Worm (Caenorhabditis elegans): ENCODE data around the gene C27D9.2.

The C27D9.2 gene

DNA sequence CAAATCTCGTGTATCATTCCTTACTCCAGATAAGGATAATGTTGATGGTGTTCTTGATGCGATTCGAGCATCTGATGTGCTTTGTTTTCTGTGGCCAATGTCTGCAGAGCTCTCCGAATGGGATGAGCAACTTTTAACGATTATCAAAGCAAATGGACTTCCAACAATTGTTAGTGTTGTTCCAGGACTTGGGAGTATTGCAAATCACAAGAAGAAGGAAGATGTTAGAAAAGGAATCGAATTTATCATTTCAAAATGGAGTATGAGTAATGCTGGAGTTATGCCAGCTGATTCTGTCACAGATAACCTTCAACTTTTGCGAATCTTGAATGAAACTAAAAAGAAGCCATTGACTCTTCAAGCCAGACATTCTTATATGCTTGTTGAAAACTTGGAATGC is 45.8 kb downstream of the C27D9.2 start:
- TF ChIP-seq ztf-4 (tag; optimal IDR thresholded peaks at IDR 0.05) = no peak
- TF ChIP-seq nhr-237 (tag; optimal IDR thresholded peaks at IDR 0.05) = no peak
- no peak for TF ChIP-seq unc-62 (GFP tag; optimal IDR thresholded peaks at IDR 0.05)
- no peak for TF ChIP-seq sea-2 (GFP tag; optimal IDR thresholded peaks at IDR 0.05)
- TF ChIP-seq eor-1 (tag; optimal IDR thresholded peaks at IDR 0.05) = no peak
- no peak for TF ChIP-seq nhr-23 (tag; optimal IDR thresholded peaks at IDR 0.05)
- no peak for TF ChIP-seq snpc-4 (tag; optimal IDR thresholded peaks at IDR 0.05)
- TF ChIP-seq fos-1 (tag; optimal IDR thresholded peaks at IDR 0.05) = no peak
- no peak for TF ChIP-seq hmg-11 (tag; optimal IDR thresholded peaks at IDR 0.05)
- no peak for TF ChIP-seq nhr-25 (tag; optimal IDR thresholded peaks at IDR 0.05)
- TF ChIP-seq fkh-10 (GFP tag; optimal IDR thresholded peaks at IDR 0.05) = no peak
- no peak for TF ChIP-seq ztf-11 (tag; optimal IDR thresholded peaks at IDR 0.05)
- TF ChIP-seq tbx-2 (tag; optimal IDR thresholded peaks at IDR 0.05) = no peak
- no peak for TF ChIP-seq R02D3.7 (tag; optimal IDR thresholded peaks at IDR 0.05)
- TF ChIP-seq mml-1 (tag; optimal IDR thresholded peaks at IDR 0.05) = no peak
- no peak for TF ChIP-seq ceh-9 (tag; optimal IDR thresholded peaks at IDR 0.05)
- no peak for TF ChIP-seq nhr-43 (tag; optimal IDR thresholded peaks at IDR 0.05; ENCODE audit: poor library complexity, severe bottlenecking)
- no peak for TF ChIP-seq nfya-1 (tag; optimal IDR thresholded peaks at IDR 0.05; ENCODE audit: insufficient read depth)
- TF ChIP-seq lin-39 (tag; optimal IDR thresholded peaks at IDR 0.05) = no peak

DNA sequence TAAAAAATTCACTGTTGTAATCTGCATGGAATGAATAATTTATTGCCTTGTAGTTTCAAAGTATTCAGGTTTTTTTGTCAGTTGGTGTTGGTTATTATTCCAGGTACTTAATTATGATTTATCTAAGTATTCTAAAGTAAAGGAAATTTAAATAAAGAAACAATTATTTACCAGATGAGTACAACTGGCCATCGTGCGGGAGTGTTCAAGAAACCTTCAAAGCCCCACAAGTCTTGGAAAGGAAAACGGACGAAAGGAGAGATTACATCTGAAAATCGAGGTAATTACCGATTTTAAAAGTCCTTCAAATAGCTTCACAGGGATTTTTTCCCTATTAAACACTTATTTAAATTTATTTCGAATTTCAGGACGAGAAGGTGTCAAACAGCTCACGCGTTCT is 46.5 kb downstream of the C27D9.2 start, which contains the start of gene tag-151:
TSS of gene tag-151 (plus strand) at position 158 of the 400 bp plus-strand sequence.
- peak; percentile 43 for TF ChIP-seq nhr-43 (tag; optimal IDR thresholded peaks at IDR 0.05; ENCODE audit: poor library complexity, severe bottlenecking)
- TF ChIP-seq aly-2 (tag; optimal IDR thresholded peaks at IDR 0.05) = peak; percentile 53
- TF ChIP-seq egl-5 (tag; optimal IDR thresholded peaks at IDR 0.05) = no peak
- TF ChIP-seq elt-2 (tag; optimal IDR thresholded peaks at IDR 0.05) = peak; percentile 28
- TF ChIP-seq lsy-12 (tag; optimal IDR thresholded peaks at IDR 0.05) = peak; percentile 64

DNA sequence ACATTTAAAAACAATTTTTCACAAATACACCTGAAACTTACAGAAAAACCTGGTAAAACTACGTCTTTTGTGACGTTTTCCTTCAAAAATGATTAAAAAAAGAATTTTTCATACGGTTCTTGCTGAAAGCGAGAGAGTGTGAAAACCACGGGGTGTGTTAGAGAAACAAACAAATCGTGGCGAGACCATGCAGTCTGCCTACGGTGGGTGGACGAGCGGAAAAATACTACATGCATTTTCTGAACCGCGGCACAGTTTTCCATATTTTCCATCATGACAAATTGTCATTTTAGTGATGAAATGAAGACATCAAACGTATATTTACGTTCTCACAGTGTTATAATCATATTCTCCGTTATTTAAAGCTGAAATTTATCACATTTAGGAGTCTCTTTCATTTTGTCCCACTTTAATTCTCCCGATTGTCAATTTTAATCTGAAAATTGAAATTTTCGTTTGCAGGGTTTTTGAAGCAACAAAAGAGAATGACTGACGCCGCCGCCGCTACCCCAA is 50.2 kb downstream of the C27D9.2 start, which contains the start of the genes F10G7.9 and tsn-1:
TSS of gene F10G7.9 (minus strand) at position 127 of the 513 bp plus-strand sequence.
TSS of gene tsn-1 (plus strand) at position 463 of the 513 bp plus-strand sequence.
- TF ChIP-seq egl-5 (tag; optimal IDR thresholded peaks at IDR 0.05) (no peak), lin-15B (tag; optimal IDR thresholded peaks at IDR 0.05) (peak; percentile 82), ama-1 (optimal IDR thresholded peaks at IDR 0.05) (no peak), nhr-25 (tag; optimal IDR thresholded peaks at IDR 0.05) (peak; percentile 81), fos-1 (tag; optimal IDR thresholded peaks at IDR 0.05) (no peak), ceh-28 (tag; optimal IDR thresholded peaks at IDR 0.05) (peak; percentile 36), mdl-1 (tag; optimal IDR thresholded peaks at IDR 0.05) (no peak), nhr-43 (tag; optimal IDR thresholded peaks at IDR 0.05; ENCODE audit: poor library complexity, severe bottlenecking) (peak; percentile 29), nhr-23 (tag; optimal IDR thresholded peaks at IDR 0.05) (peak; percentile 63), ceh-9 (tag; optimal IDR thresholded peaks at IDR 0.05) (no peak), pqm-1 (tag; optimal IDR thresholded peaks at IDR 0.05) (peak; percentile 48), nhr-76 (tag; optimal IDR thresholded peaks at IDR 0.05) (no peak), tbx-2 (tag; optimal IDR thresholded peaks at IDR 0.05) (no peak), R02D3.7 (tag; optimal IDR thresholded peaks at IDR 0.05) (no peak), ztf-11 (tag; optimal IDR thresholded peaks at IDR 0.05) (no peak), aly-2 (tag; optimal IDR thresholded peaks at IDR 0.05) (no peak), nfya-1 (tag; optimal IDR thresholded peaks at IDR 0.05; ENCODE audit: insufficient read depth) (peak; percentile 92), lsy-12 (tag; optimal IDR thresholded peaks at IDR 0.05) (peak; percentile 83), nhr-77 (tag; optimal IDR thresholded peaks at IDR 0.05) (no peak), elt-3 (tag; optimal IDR thresholded peaks at IDR 0.05) (no peak), skn-1 (tag; optimal IDR thresholded peaks at IDR 0.05) (peak; percentile 75), pha-4 (tag; optimal IDR thresholded peaks at IDR 0.05) (peak; percentile 77), mml-1 (tag; optimal IDR thresholded peaks at IDR 0.05) (no peak), nhr-67 (tag; optimal IDR thresholded peaks at IDR 0.05) (no peak), nhr-237 (tag; optimal IDR thresholded peaks at IDR 0.05) (no peak), ceh-16 (tag; optimal IDR thresholded peaks at IDR 0.05) (no peak), elt-1 (tag; optimal IDR thresholded peaks at IDR 0.05) (no peak), nhr-12 (tag; optimal IDR thresholded peaks at IDR 0.05) (no peak), elt-2 (tag; optimal IDR thresholded peaks at IDR 0.05) (peak; percentile 68), fkh-10 (GFP tag; optimal IDR thresholded peaks at IDR 0.05) (no peak), daf-12 (tag; optimal IDR thresholded peaks at IDR 0.05) (no peak), egl-27 (tag; optimal IDR thresholded peaks at IDR 0.05) (no peak), unc-39 (tag; optimal IDR thresholded peaks at IDR 0.05) (no peak), fkh-2 (tag; optimal IDR thresholded peaks at IDR 0.05) (no peak), hmg-11 (tag; optimal IDR thresholded peaks at IDR 0.05) (peak; percentile 61)
